Fruit fly (Drosophila melanogaster): ENCODE data around the gene CG11898.

DNA sequence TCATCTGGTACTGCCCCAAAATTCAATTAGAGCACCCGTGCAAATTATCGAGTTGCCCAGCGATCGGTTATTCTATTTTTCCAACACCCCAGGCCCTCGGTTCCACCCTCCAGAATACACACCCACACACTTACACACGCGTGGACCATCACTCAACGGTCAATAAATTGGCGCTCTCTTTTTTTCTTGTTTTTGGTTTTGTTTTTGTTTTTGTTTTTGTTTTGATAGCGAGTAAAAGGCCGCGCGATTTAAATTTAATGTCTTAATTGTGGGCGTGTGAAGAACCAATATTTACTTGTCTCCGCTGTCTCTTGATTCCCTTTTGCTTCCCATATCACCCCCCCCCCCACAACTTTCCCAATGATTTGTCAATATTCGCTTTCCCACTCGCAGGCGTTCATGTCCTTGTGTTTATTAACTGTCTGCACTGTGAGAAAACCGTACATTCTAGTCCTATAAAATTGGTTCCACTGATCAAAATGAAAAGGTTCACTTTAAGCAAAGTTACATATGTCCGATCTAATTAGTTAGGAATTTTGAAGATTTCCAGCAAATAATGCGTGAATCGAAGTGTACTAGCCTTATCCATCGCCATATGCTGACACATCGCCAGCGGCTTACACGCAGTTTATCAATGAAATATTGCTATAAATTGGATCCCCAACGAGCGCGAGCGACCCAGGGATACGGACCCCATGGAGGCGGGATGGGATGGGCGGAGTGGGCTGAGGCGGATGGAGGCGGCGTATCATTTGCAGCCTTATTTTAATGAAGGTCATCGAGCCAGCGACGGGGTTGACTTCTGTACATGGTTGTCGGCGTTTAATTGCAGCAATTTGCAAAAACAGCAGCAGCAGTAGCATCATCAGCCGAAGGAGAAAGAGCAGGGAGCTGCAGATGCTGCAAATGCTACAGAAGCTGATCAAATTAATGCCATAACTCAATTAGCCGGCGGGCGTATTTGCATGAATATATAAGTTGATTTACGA, 25.4 kb upstream of the CG11898 start:
- TF ChIP-seq sage (GFP tag; optimal IDR thresholded peaks at IDR 0.05) (no peak), ey (GFP tag; optimal IDR thresholded peaks at IDR 0.05) (no peak), dsf (GFP tag; optimal IDR thresholded peaks at IDR 0.05; ENCODE audit: borderline replicate concordance) (no peak), N (GFP tag; optimal IDR thresholded peaks at IDR 0.05) (no peak), lola (GFP tag; optimal IDR thresholded peaks at IDR 0.05) (no peak), sv (GFP tag; optimal IDR thresholded peaks at IDR 0.05) (no peak), CG32264 (GFP tag; optimal IDR thresholded peaks at IDR 0.05) (no peak), psq (GFP tag; optimal IDR thresholded peaks at IDR 0.05) (no peak), usp (GFP tag; optimal IDR thresholded peaks at IDR 0.05) (no peak), OdsH (GFP tag; optimal IDR thresholded peaks at IDR 0.05) (no peak), Dfd (GFP tag; optimal IDR thresholded peaks at IDR 0.05) (no peak), br (GFP tag; optimal IDR thresholded peaks at IDR 0.05) (no peak)

All from whole organism, wandering third instar larva.